Worm (Caenorhabditis elegans) whole organism, L3 larva: ENCODE measurements around the gene sax-3.

Source experiments
- R02D3.7 ChIP-seq: fragments of 150-350 bp; optimal IDR thresholded peaks from 2 replicates; lab custom pipeline; 2014; ENCODE audit warnings: missing biosample characterization, missing genetic modification characterization
- ZK546.5 ChIP-seq: sonication (generic microtip); optimal IDR thresholded peaks from 2 replicates; lab custom pipeline; 2017; ENCODE audit warnings: missing biosample characterization, missing genetic modification characterization
- aly-2 ChIP-seq: fragments of 150-350 bp; optimal IDR thresholded peaks from 2 replicates; lab custom pipeline; 2014; ENCODE audit warnings: missing biosample characterization, missing genetic modification characterization
- ceh-16 ChIP-seq: sonication (generic microtip); optimal IDR thresholded peaks from 2 replicates; lab custom pipeline; 2017; ENCODE audit warnings: missing biosample characterization, missing genetic modification characterization
- ceh-28 ChIP-seq: fragments of 150-350 bp; optimal IDR thresholded peaks from 2 replicates; lab custom pipeline; 2014; ENCODE audit warnings: missing biosample characterization, missing genetic modification reagents, missing genetic modification characterization
- ceh-82 ChIP-seq: fragments of 150-350 bp; optimal IDR thresholded peaks from 2 replicates; lab custom pipeline; 2014; ENCODE audit warnings: missing biosample characterization, missing genetic modification characterization
- ceh-9 ChIP-seq: sonication (generic microtip); optimal IDR thresholded peaks from 2 replicates; lab custom pipeline; 2018; ENCODE audit warnings: missing biosample characterization, missing genetic modification characterization
- egl-27 ChIP-seq: sonication (generic microtip); optimal IDR thresholded peaks from 4 replicates; lab custom pipeline; 2017; ENCODE audit warnings: missing biosample characterization, missing genetic modification reagents, missing genetic modification characterization
- egl-5 ChIP-seq: fragments of 150-350 bp; optimal IDR thresholded peaks from 2 replicates; lab custom pipeline; 2017; ENCODE audit warnings: missing biosample characterization, missing genetic modification reagents, missing genetic modification characterization, inconsistent platforms
- elt-1 ChIP-seq: fragments of 150-350 bp; optimal IDR thresholded peaks from 2 replicates; lab custom pipeline; 2014; ENCODE audit warnings: missing biosample characterization, missing genetic modification characterization
- elt-2 ChIP-seq: sonication (generic microtip); optimal IDR thresholded peaks from 2 replicates; lab custom pipeline; 2016; ENCODE audit warnings: missing genetic modification reagents, mild to moderate bottlenecking, missing genetic modification characterization, missing compliant biosample characterization
- eor-1 ChIP-seq, 2 experiments: fragments of 150-350 bp; optimal IDR thresholded peaks; 2 replicates each; lab custom pipeline; 2014 to 2018; ENCODE audit warnings: missing biosample characterization in 2 of 2, missing genetic modification characterization in 2 of 2
- fkh-10 ChIP-seq: sonication (generic microtip); optimal IDR thresholded peaks from 2 replicates; lab custom pipeline; 2017; ENCODE audit warnings: missing biosample characterization, missing genetic modification reagents, missing genetic modification characterization
- fkh-2 ChIP-seq: fragments of 150-350 bp; optimal IDR thresholded peaks from 2 replicates; lab custom pipeline; 2014; ENCODE audit warnings: missing biosample characterization, missing genetic modification reagents, missing genetic modification characterization
- fos-1 ChIP-seq: fragments of 150-350 bp; optimal IDR thresholded peaks from 2 replicates; lab custom pipeline; 2014; ENCODE audit warnings: missing biosample characterization, missing genetic modification characterization
- jun-1 ChIP-seq: fragments of 150-350 bp; optimal IDR thresholded peaks from 2 replicates; lab custom pipeline; 2014; ENCODE audit warnings: missing biosample characterization, missing genetic modification reagents, missing genetic modification characterization
- lin-39 ChIP-seq: fragments of 150-350 bp; optimal IDR thresholded peaks from 2 replicates; lab custom pipeline; 2018; ENCODE audit warnings: missing biosample characterization, missing genetic modification reagents, missing genetic modification characterization
- lsy-12 ChIP-seq: sonication (generic microtip); optimal IDR thresholded peaks from 2 replicates; lab custom pipeline; 2016; ENCODE audit warnings: mild to moderate bottlenecking, missing genetic modification characterization, missing compliant biosample characterization
- mml-1 ChIP-seq: fragments of 150-350 bp; sonication (generic microtip); optimal IDR thresholded peaks from 3 replicates; lab custom pipeline; 2014; ENCODE audit warnings: missing biosample characterization, missing genetic modification characterization
- nfya-1 ChIP-seq: sonication (generic microtip); optimal IDR thresholded peaks from 2 replicates; lab custom pipeline; 2017; ENCODE audit warnings: missing genetic modification characterization, mild to moderate bottlenecking, missing compliant biosample characterization, antibody characterized with exemption, moderate library complexity; ENCODE audit not compliant: insufficient read depth
- nhr-11 ChIP-seq: fragments of 150-350 bp; optimal IDR thresholded peaks from 2 replicates; lab custom pipeline; 2014; ENCODE audit warnings: missing biosample characterization, missing genetic modification characterization
- nhr-12 ChIP-seq: fragments of 150-350 bp; optimal IDR thresholded peaks from 2 replicates; lab custom pipeline; 2014; ENCODE audit warnings: missing biosample characterization, missing genetic modification characterization
- nhr-23 ChIP-seq: fragments of 150-350 bp; optimal IDR thresholded peaks from 2 replicates; lab custom pipeline; 2014; ENCODE audit warnings: missing biosample characterization, missing genetic modification reagents, missing genetic modification characterization
- nhr-237 ChIP-seq: fragments of 150-350 bp; optimal IDR thresholded peaks from 2 replicates; lab custom pipeline; 2014; ENCODE audit warnings: missing biosample characterization, missing genetic modification characterization
- nhr-25 ChIP-seq: sonication (generic microtip); optimal IDR thresholded peaks from 2 replicates; lab custom pipeline; 2017; ENCODE audit warnings: missing biosample characterization, missing genetic modification characterization
- nhr-43 ChIP-seq: sonication (generic microtip); optimal IDR thresholded peaks from 2 replicates; lab custom pipeline; 2016; ENCODE audit warnings: mild to moderate bottlenecking, missing genetic modification characterization, missing compliant biosample characterization; ENCODE audit not compliant: poor library complexity, severe bottlenecking
- nhr-67 ChIP-seq: fragments of 150-350 bp; optimal IDR thresholded peaks from 2 replicates; lab custom pipeline; 2014; ENCODE audit warnings: missing biosample characterization, missing genetic modification characterization
- nhr-77 ChIP-seq: fragments of 150-350 bp; optimal IDR thresholded peaks from 2 replicates; lab custom pipeline; 2014; ENCODE audit warnings: missing biosample characterization, missing genetic modification characterization
- pha-4 ChIP-seq: fragments of 150-350 bp; optimal IDR thresholded peaks from 2 replicates; lab custom pipeline; 2014; ENCODE audit warnings: missing biosample characterization, missing genetic modification reagents, missing genetic modification characterization
- pqm-1 ChIP-seq: fragments of 150-350 bp; optimal IDR thresholded peaks from 2 replicates; lab custom pipeline; 2017; ENCODE audit warnings: missing biosample characterization, missing genetic modification characterization, inconsistent platforms
- skn-1 ChIP-seq: fragments of 150-350 bp; optimal IDR thresholded peaks from 2 replicates; lab custom pipeline; 2014; ENCODE audit warnings: missing biosample characterization, missing genetic modification characterization
- snpc-4 ChIP-seq: fragments of 150-350 bp; optimal IDR thresholded peaks from 2 replicates; lab custom pipeline; 2014; ENCODE audit warnings: missing biosample characterization, missing genetic modification characterization
- tbx-2 ChIP-seq: sonication (generic microtip); optimal IDR thresholded peaks from 2 replicates; lab custom pipeline; 2016; ENCODE audit warnings: mild to moderate bottlenecking, missing genetic modification characterization, missing compliant biosample characterization
- unc-62 ChIP-seq: fragments of 150-350 bp; sonication (generic microtip); optimal IDR thresholded peaks from 4 replicates; lab custom pipeline; 2014; ENCODE audit warnings: missing biosample characterization, missing genetic modification reagents, missing genetic modification characterization
- zag-1 ChIP-seq: fragments of 150-350 bp; optimal IDR thresholded peaks from 2 replicates; lab custom pipeline; 2014; ENCODE audit warnings: missing biosample characterization, missing genetic modification characterization
- ztf-11 ChIP-seq: fragments of 150-350 bp; optimal IDR thresholded peaks from 2 replicates; lab custom pipeline; 2014; ENCODE audit warnings: missing biosample characterization, missing genetic modification characterization
- ztf-4 ChIP-seq: fragments of 150-350 bp; optimal IDR thresholded peaks from 2 replicates; lab custom pipeline; 2014; ENCODE audit warnings: missing biosample characterization, missing genetic modification characterization

sax-3 gene

DNA sequence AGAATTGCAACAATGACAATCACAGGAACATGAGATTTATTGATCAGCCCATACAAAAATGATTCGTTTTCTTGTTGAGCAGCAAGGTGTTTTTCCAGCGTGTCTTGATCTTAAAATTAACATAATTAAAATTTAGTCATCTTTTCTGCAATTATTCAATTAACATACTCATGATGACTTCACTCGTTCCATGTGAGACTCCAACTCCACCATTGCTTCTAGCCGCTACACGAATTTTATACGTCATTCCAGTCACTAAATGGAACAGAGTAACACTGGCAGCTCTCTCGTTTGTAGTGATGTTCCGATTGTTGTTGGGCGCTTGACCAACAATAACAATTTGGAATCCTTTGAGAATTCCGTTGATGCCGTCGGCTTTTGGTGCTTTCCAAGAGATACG, 11.9 kb downstream of the sax-3 start:
- no peak for TF ChIP-seq skn-1 (tag; lab: Kevin White, UChicago)

DNA sequence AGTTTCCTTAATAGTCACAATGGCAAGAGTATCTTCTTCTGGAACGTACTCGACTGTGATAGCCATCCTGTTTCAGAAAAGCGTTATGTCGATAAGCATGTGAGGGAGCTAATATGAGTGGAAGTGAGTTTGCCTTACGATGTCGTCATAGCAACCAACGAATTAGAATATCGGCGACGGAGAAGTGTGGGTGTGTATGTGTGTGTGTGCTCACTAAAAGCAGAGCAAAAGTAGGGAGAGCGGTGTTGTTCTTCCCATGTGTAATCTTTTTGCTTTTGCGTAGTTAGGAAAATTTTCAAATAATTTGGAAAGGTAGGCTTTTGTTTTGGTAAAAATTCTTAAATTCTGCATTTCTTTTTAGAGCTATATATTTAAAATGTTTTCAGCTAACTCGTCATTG, 14.6 kb downstream of the sax-3 start, which contains the start of gene ZK813.5:
Gene ZK813.5 (minus strand): TSS at position 101 of the 400 bp plus-strand sequence.
- TF ChIP-seq nhr-11 (no peak), nhr-23 (tag; lab: Kevin White, UChicago) (no peak), ztf-11 (tag; lab: Kevin White, UChicago) (no peak), ceh-16 (no peak), fkh-10 (GFP tag; lab: Kevin White, UChicago) (no peak), zag-1 (tag; lab: Kevin White, UChicago) (no peak), eor-1 (tag; optimal IDR thresholded peaks at IDR 0.05; lab: Kevin White, UChicago) (no peak), egl-27 (tag; lab: Kevin White, UChicago) (no peak), aly-2 (tag; lab: Kevin White, UChicago) (no peak), nhr-237 (tag; lab: Kevin White, UChicago) (no peak), nhr-43 (tag; lab: Kevin White, UChicago) (no peak), ZK546.5 (tag; lab: Kevin White, UChicago) (no peak), pha-4 (tag; lab: Kevin White, UChicago) (no peak), unc-62 (GFP tag; lab: Kevin White, UChicago) (no peak), egl-5 (no peak), ceh-28 (tag; lab: Kevin White, UChicago) (no peak), nhr-77 (tag; lab: Kevin White, UChicago) (no peak), lsy-12 (tag; lab: Kevin White, UChicago) (no peak)

ce11 chrX:3446011-3446410, 19.7 kb downstream of the sax-3 start, which contains the start of gene ZK813.1:
TSS of gene ZK813.1 (plus strand) at chrX:3446311.
- TF ChIP-seq aly-2 (tag; lab: Kevin White, UChicago) = no peak
- TF ChIP-seq nhr-12 (tag; lab: Kevin White, UChicago) = no peak
- no peak for TF ChIP-seq zag-1 (tag; lab: Kevin White, UChicago)
- TF ChIP-seq ztf-4 (tag; lab: Kevin White, UChicago) = no peak
- TF ChIP-seq skn-1 (tag; lab: Kevin White, UChicago) = no peak
- TF ChIP-seq fkh-2 = no peak
- no peak for TF ChIP-seq ceh-28 (tag; lab: Kevin White, UChicago)
- TF ChIP-seq elt-1 = no peak
- no peak for TF ChIP-seq snpc-4 (tag; lab: Kevin White, UChicago)
- TF ChIP-seq jun-1 (tag; lab: Kevin White, UChicago) = no peak
- no peak for TF ChIP-seq egl-5
- TF ChIP-seq elt-2 = no peak
- no peak for TF ChIP-seq tbx-2 (tag; lab: Kevin White, UChicago)
- TF ChIP-seq nhr-67 (tag; lab: Kevin White, UChicago) = no peak
- TF ChIP-seq nhr-237 (tag; lab: Kevin White, UChicago) = no peak
- no peak for TF ChIP-seq lin-39 (tag; lab: Kevin White, UChicago)
- TF ChIP-seq ceh-9 (tag; lab: Kevin White, UChicago) = no peak
- TF ChIP-seq fos-1 = no peak
- no peak for TF ChIP-seq unc-62 (GFP tag; lab: Kevin White, UChicago)
- TF ChIP-seq ceh-16 = no peak
- TF ChIP-seq, all 47 proteins: peak for 0

DNA sequence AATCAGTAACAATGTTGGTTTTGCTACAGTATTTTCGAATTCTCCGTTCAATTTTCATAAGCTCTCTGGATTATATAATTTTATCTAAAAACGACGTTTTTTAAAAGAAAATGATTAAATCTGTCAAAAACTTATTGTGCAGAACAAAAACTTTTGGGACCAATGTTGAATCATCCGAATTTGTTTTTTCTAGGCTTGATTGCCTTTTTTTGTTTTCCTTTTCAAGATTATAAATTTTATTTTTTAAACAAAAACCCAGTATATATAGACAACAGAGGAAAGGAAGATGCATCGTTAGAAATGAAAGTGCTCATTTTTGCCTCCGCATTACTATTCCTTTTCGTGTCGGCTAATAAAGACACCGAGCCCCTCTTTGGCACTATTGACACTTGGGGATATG, 21.2 kb downstream of the sax-3 start, which contains the start of gene ZK813.7:
Gene ZK813.7 (plus strand): TSS at position 301 of the 400 bp plus-strand sequence.
- no peak for TF ChIP-seq ceh-82 (tag; lab: Kevin White, UChicago)
- TF ChIP-seq aly-2 (tag; lab: Kevin White, UChicago) = no peak
- TF ChIP-seq nhr-25 (tag; lab: Kevin White, UChicago) = no peak
- TF ChIP-seq eor-1 (tag; optimal IDR thresholded peaks at IDR 0.05; lab: Kevin White, UChicago) = no peak
- no peak for TF ChIP-seq zag-1 (tag; lab: Kevin White, UChicago)
- TF ChIP-seq R02D3.7 (tag; lab: Kevin White, UChicago) = no peak
- TF ChIP-seq pqm-1 (tag; lab: Kevin White, UChicago) = no peak
- TF ChIP-seq nfya-1 (tag; lab: Kevin White, UChicago) = no peak
- TF ChIP-seq tbx-2 (tag; lab: Kevin White, UChicago) = no peak
- no peak for TF ChIP-seq mml-1
- TF ChIP-seq fkh-10 (GFP tag; lab: Kevin White, UChicago) = no peak
- no peak for TF ChIP-seq lsy-12 (tag; lab: Kevin White, UChicago)
- TF ChIP-seq nhr-77 (tag; lab: Kevin White, UChicago) = no peak
